Worm (Caenorhabditis elegans): Measurements from ENCODE around the gene gcp-2.2.

- TF ChIP-seq ttx-3 (tag; optimal IDR thresholded peaks at IDR 0.05) (no peak), ceh-2 (tag; optimal IDR thresholded peaks at IDR 0.05) (no peak), pha-4 (tag; optimal IDR thresholded peaks at IDR 0.05) (no peak), F13H6.1 (tag; optimal IDR thresholded peaks at IDR 0.05) (no peak), che-1 (tag; optimal IDR thresholded peaks at IDR 0.05) (no peak)
Observed at ce11 chrX:11576429-11577088, 39.0 kb downstream of the gcp-2.2 start.
